Worm (Caenorhabditis elegans) whole organism, L1 larva: ENCODE results near the gene Y53F4B.26.
A peak's percentile ranks its signal among the peaks of the same experiment; 100 is the strongest.

Experiments
- C34B4.2 ChIP-seq: sonication (generic microtip); optimal IDR thresholded peaks from 2 replicates; lab custom pipeline; 2017; ENCODE audit warnings: mild to moderate bottlenecking, missing genetic modification characterization, missing compliant biosample characterization
- F16B12.6 ChIP-seq: fragments of 150-350 bp; optimal IDR thresholded peaks from 2 replicates; lab custom pipeline; 2014; ENCODE audit warnings: missing biosample characterization, missing genetic modification characterization
- Y116A8C.19 ChIP-seq: sonication (generic microtip); optimal IDR thresholded peaks from 2 replicates; lab custom pipeline; 2016; ENCODE audit warnings: missing compliant biosample characterization, missing genetic modification characterization, borderline replicate concordance
- aha-1 ChIP-seq: fragments of 150-350 bp; optimal IDR thresholded peaks from 2 replicates; lab custom pipeline; 2014; ENCODE audit warnings: missing biosample characterization, missing genetic modification characterization
- alr-1 ChIP-seq: fragments of 200-800 bp; sonication (Bioruptor generic); optimal IDR thresholded peaks from 2 replicates; lab custom pipeline; 2018; ENCODE audit warnings: borderline replicate concordance, mild to moderate bottlenecking, missing genetic modification characterization, missing compliant biosample characterization
- aly-2 ChIP-seq: fragments of 150-350 bp; optimal IDR thresholded peaks from 2 replicates; lab custom pipeline; 2014; ENCODE audit warnings: missing biosample characterization, missing genetic modification characterization
- ama-1 ChIP-seq: fragments of 150-350 bp; optimal IDR thresholded peaks from 2 replicates; lab custom pipeline; 2014
- blmp-1 ChIP-seq: fragments of 150-350 bp; optimal IDR thresholded peaks from 2 replicates; lab custom pipeline; 2014; ENCODE audit warnings: missing biosample characterization, missing genetic modification characterization
- ceh-88 ChIP-seq: fragments of 200-800 bp; sonication (Bioruptor generic); IDR thresholded peaks from 2 replicates; pipeline ENCODE4 v1.3.6; 2022; ENCODE audit warnings: missing genetic modification characterization, missing compliant biosample characterization
- ceh-90 ChIP-seq: sonication (generic microtip); optimal IDR thresholded peaks from 2 replicates; lab custom pipeline; 2016; ENCODE audit warnings: missing genetic modification characterization, missing compliant biosample characterization
- ces-1 ChIP-seq: fragments of 150-350 bp; optimal IDR thresholded peaks from 2 replicates; lab custom pipeline; 2014; ENCODE audit warnings: missing biosample characterization, missing genetic modification reagents, missing genetic modification characterization
- dpl-1 ChIP-seq, 3 experiments: fragments of 150-350 bp in 2 of 3; sonication (generic microtip) in 1 of 3; optimal IDR thresholded peaks; 2 replicates each; lab custom pipeline; 2014 to 2017; ENCODE audit warnings: missing biosample characterization in 3 of 3, missing genetic modification characterization in 3 of 3, missing genetic modification reagents in 3 of 3
- dsc-1 ChIP-seq: sonication (generic microtip); optimal IDR thresholded peaks from 2 replicates; lab custom pipeline; 2016; ENCODE audit warnings: mild to moderate bottlenecking, missing genetic modification characterization, missing compliant biosample characterization
- efl-1 ChIP-seq, 4 experiments: fragments of 150-350 bp; optimal IDR thresholded peaks in 3 of 4; peaks in 1 of 4; 1 replicate in 1 of 4; 2 replicates in 3 of 4; lab custom pipeline; 2014; ENCODE audit warnings: missing biosample characterization in 2 of 4, missing genetic modification characterization in 2 of 4, missing genetic modification reagents in 2 of 4
- elt-3 ChIP-seq, 6 experiments: fragments of 150-350 bp in 1 of 6; sonication (generic microtip); optimal IDR thresholded peaks; 2 replicates each; lab custom pipeline; 2017 to 2018; ENCODE audit warnings: missing biosample characterization in 6 of 6, missing genetic modification characterization in 6 of 6, inconsistent platforms in 1 of 6
- ets-5 ChIP-seq: fragments of 200-800 bp; sonication (Bioruptor generic); IDR thresholded peaks from 2 replicates; pipeline ENCODE4 v1.3.6; 2022; ENCODE audit warnings: missing genetic modification characterization, missing compliant biosample characterization
- fos-1 ChIP-seq: fragments of 150-350 bp; optimal IDR thresholded peaks from 2 replicates; lab custom pipeline; 2014; ENCODE audit warnings: missing biosample characterization, missing genetic modification characterization
- hlh-17 ChIP-seq: fragments of 200-800 bp; sonication (Bioruptor generic); optimal IDR thresholded peaks from 2 replicates; lab custom pipeline; 2018; ENCODE audit warnings: missing genetic modification characterization, mild to moderate bottlenecking, missing compliant biosample characterization, moderate library complexity, borderline replicate concordance
- lin-14 ChIP-seq: fragments of 200-800 bp; sonication (Bioruptor generic); optimal IDR thresholded peaks from 2 replicates; lab custom pipeline; 2018; ENCODE audit warnings: mild to moderate bottlenecking, missing genetic modification characterization, moderate library complexity, missing compliant biosample characterization
- lin-15B ChIP-seq: fragments of 150-350 bp; sonication (generic microtip); optimal IDR thresholded peaks from 3 replicates; lab custom pipeline; 2014; ENCODE audit warnings: missing biosample characterization, missing genetic modification characterization
- lir-3 ChIP-seq: sonication (generic microtip); optimal IDR thresholded peaks from 2 replicates; lab custom pipeline; 2016; ENCODE audit warnings: mild to moderate bottlenecking, missing genetic modification characterization, moderate library complexity, missing compliant biosample characterization; ENCODE audit not compliant: poor library complexity
- mab-9 ChIP-seq: fragments of 200-800 bp; sonication (Bioruptor generic); IDR thresholded peaks from 2 replicates; pipeline ENCODE4 v1.3.6; 2022; ENCODE audit warnings: missing genetic modification reagents, missing genetic modification characterization, missing compliant biosample characterization
- mep-1 ChIP-seq: fragments of 150-350 bp; optimal IDR thresholded peaks from 2 replicates; lab custom pipeline; 2014; ENCODE audit warnings: missing biosample characterization, missing genetic modification characterization
- nhr-28 ChIP-seq: fragments of 150-350 bp; optimal IDR thresholded peaks from 2 replicates; lab custom pipeline; 2014; ENCODE audit warnings: missing biosample characterization, missing genetic modification characterization
- nhr-47 ChIP-seq: sonication (generic microtip); optimal IDR thresholded peaks from 2 replicates; lab custom pipeline; 2016; ENCODE audit warnings: mild to moderate bottlenecking, missing genetic modification characterization, moderate library complexity, missing compliant biosample characterization
- nhr-76 ChIP-seq: sonication (generic microtip); optimal IDR thresholded peaks from 2 replicates; lab custom pipeline; 2017; ENCODE audit warnings: missing biosample characterization, missing genetic modification characterization
- nhr-85 ChIP-seq: sonication (generic microtip); peaks from one replicate; lab custom pipeline; 2016; ENCODE audit warnings: missing genetic modification characterization, inconsistent platforms, missing compliant biosample characterization
- pax-3 ChIP-seq: fragments of 200-800 bp; sonication (Bioruptor generic); optimal IDR thresholded peaks from 2 replicates; lab custom pipeline; 2018; ENCODE audit warnings: mild to moderate bottlenecking, missing genetic modification characterization, moderate library complexity, missing compliant biosample characterization
- skn-1 ChIP-seq: fragments of 150-350 bp; optimal IDR thresholded peaks from 2 replicates; lab custom pipeline; 2014; ENCODE audit warnings: missing biosample characterization, missing genetic modification characterization
- snpc-4 ChIP-seq: fragments of 150-350 bp; optimal IDR thresholded peaks from 2 replicates; lab custom pipeline; 2014; ENCODE audit warnings: missing biosample characterization, missing genetic modification characterization
- sox-4 ChIP-seq: sonication (generic microtip); optimal IDR thresholded peaks from 2 replicates; lab custom pipeline; 2016; ENCODE audit warnings: missing genetic modification characterization, missing compliant biosample characterization
- swsn-7 ChIP-seq: sonication (generic microtip); optimal IDR thresholded peaks from 2 replicates; lab custom pipeline; 2016; ENCODE audit warnings: missing genetic modification characterization, missing compliant biosample characterization
- tbx-2 ChIP-seq: sonication (generic microtip); optimal IDR thresholded peaks from 2 replicates; lab custom pipeline; 2016; ENCODE audit warnings: missing genetic modification characterization, missing compliant biosample characterization
- tlp-1 ChIP-seq: fragments of 150-350 bp; optimal IDR thresholded peaks from 2 replicates; lab custom pipeline; 2014; ENCODE audit warnings: missing biosample characterization, missing genetic modification characterization
- unc-130 ChIP-seq: fragments of 150-350 bp; optimal IDR thresholded peaks from 2 replicates; lab custom pipeline; 2017; ENCODE audit warnings: missing biosample characterization, missing genetic modification characterization, inconsistent platforms
- unc-62 ChIP-seq: fragments of 150-350 bp; optimal IDR thresholded peaks from 2 replicates; lab custom pipeline; 2014; ENCODE audit warnings: missing biosample characterization, missing genetic modification reagents, missing genetic modification characterization
- zip-4 ChIP-seq: fragments of 200-800 bp; sonication (Bioruptor generic); optimal IDR thresholded peaks from 2 replicates; lab custom pipeline; 2018; ENCODE audit warnings: mild to moderate bottlenecking, missing genetic modification characterization, moderate library complexity, missing compliant biosample characterization
- ztf-11 ChIP-seq, 2 experiments: sonication (generic microtip); optimal IDR thresholded peaks; 2 replicates each; lab custom pipeline; 2016 to 2017; ENCODE audit warnings: missing genetic modification characterization in 2 of 2, missing biosample characterization in 1 of 2, missing compliant biosample characterization in 1 of 2
- ztf-4 ChIP-seq: fragments of 150-350 bp; optimal IDR thresholded peaks from 2 replicates; lab custom pipeline; 2014; ENCODE audit warnings: missing biosample characterization, missing genetic modification characterization

The Y53F4B.26 gene

DNA sequence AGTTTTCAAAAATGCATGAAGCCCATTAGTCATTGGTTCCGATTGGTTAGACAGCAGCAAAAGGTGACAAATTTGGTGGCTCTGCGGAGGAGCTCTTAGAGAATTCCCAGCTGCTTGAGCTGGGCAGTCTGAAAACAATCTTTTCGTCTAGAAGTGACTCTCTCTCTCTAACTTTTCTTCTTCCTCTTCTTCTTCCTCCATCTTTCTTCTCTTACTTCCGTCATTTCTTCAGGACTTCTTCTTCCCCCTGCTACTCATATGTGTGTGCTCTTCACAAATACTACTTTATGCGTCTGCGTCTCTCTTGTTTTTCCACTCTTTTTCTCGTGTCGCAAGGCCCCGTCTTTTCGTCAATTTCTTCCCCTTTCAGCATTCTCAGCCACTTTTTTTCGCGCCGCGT is 49.2 kb upstream of the Y53F4B.26 start (continued):
- no peak for TF ChIP-seq tlp-1 (tag; lab: Kevin White, UChicago)
- no peak for TF ChIP-seq blmp-1 (tag; lab: Kevin White, UChicago)
- TF ChIP-seq lin-15B (tag; lab: Kevin White, UChicago), result no peak
- no peak for TF ChIP-seq ceh-88 (GFP tag; lab: Robert Waterston, UW)
- TF ChIP-seq sox-4 (tag; lab: Kevin White, UChicago), result no peak
- no peak for TF ChIP-seq unc-62
- peak; percentile 48 for TF ChIP-seq swsn-7 (tag; lab: Kevin White, UChicago)
- TF ChIP-seq ztf-4, result no peak
- TF ChIP-seq pax-3 (tag; lab: Kevin White, UChicago), result no peak
- TF ChIP-seq tbx-2 (tag; lab: Kevin White, UChicago), result no peak
- no peak for TF ChIP-seq ama-1
- no peak for TF ChIP-seq hlh-17 (GFP tag; lab: Kevin White, UChicago)
- TF ChIP-seq dpl-1 (GFP tag; optimal IDR thresholded peaks at IDR 0.05; lab: Kevin White, UChicago), result peak in 1 of 3 experiments; percentile 13
- TF ChIP-seq mep-1 (tag; lab: Kevin White, UChicago), result peak; percentile 28
- no peak for TF ChIP-seq elt-3 (tag; optimal IDR thresholded peaks at IDR 0.05; lab: Kevin White, UChicago)
- TF ChIP-seq zip-4, result no peak
- no peak for TF ChIP-seq aha-1 (tag; lab: Kevin White, UChicago)
- TF ChIP-seq unc-130, result no peak
- TF ChIP-seq efl-1 (optimal IDR thresholded peaks at IDR 0.05; lab: Kevin White, UChicago), result peak; percentile 35 to 41
- peak; percentile 14 to 84 for TF ChIP-seq efl-1 (GFP tag; optimal IDR thresholded peaks at IDR 0.05 in 1 of 2; lab: Kevin White, UChicago)
- TF ChIP-seq fos-1 (tag; lab: Kevin White, UChicago), result peak; percentile 12
- TF ChIP-seq skn-1 (tag; lab: Kevin White, UChicago), result no peak
- TF ChIP-seq F16B12.6 (tag; lab: Kevin White, UChicago), result no peak
- no peak for TF ChIP-seq snpc-4 (tag; lab: Kevin White, UChicago)
- no peak for TF ChIP-seq nhr-76
- TF ChIP-seq nhr-47 (tag; lab: Kevin White, UChicago), result peak; percentile 48
- no peak for TF ChIP-seq Y116A8C.19 (tag; lab: Kevin White, UChicago)
- no peak for TF ChIP-seq nhr-28 (tag; lab: Kevin White, UChicago)
- TF ChIP-seq mab-9 (GFP tag; lab: Robert Waterston, UW), result no peak
- TF ChIP-seq ceh-90 (tag; lab: Kevin White, UChicago), result no peak
- no peak for TF ChIP-seq ets-5
- TF ChIP-seq C34B4.2 (tag; lab: Kevin White, UChicago), result no peak
- TF ChIP-seq ces-1 (GFP tag; lab: Kevin White, UChicago), result no peak
- peak; percentile 13 for TF ChIP-seq dsc-1 (tag; lab: Kevin White, UChicago)
- no peak for TF ChIP-seq aly-2
- no peak for TF ChIP-seq nhr-85

ce11 chrII:15185289-15185688 is 44.5 kb upstream of the Y53F4B.26 start, which contains the start of gene gst-35:
TSS of gene gst-35 (minus strand) at chrII:15185389.
- TF ChIP-seq skn-1 (tag; lab: Kevin White, UChicago) (peak; percentile 49), nhr-28 (tag; lab: Kevin White, UChicago) (no peak)

DNA sequence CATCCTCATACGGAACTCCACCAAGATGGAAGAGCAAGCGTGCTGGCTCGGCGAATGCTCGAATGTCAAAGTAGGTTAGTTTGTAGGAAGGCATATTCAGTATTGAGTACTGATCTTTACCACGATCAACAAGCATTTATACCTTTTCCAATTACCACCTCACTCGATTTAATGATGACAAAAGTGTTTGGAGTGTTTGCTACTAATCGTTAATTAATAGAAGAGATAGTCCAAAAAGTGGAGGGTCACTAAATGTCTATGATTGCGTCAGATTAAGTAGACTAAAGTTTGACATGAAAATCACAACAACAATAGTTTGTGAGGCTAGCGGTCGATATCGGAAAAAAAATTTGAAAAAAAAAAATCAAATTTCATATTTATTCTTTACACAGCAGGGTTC is 42.4 kb upstream of the Y53F4B.26 start, which contains the start of gene gst-34:
TSS of gene gst-34 (minus strand) at position 101 of the 400 bp plus-strand sequence.
- TF ChIP-seq lin-14 (GFP tag; lab: Kevin White, UChicago) (no peak), lir-3 (tag; lab: Kevin White, UChicago) (no peak), alr-1 (tag; lab: Kevin White, UChicago) (no peak), snpc-4 (tag; lab: Kevin White, UChicago) (no peak), ztf-11 (tag; optimal IDR thresholded peaks at IDR 0.05; lab: Kevin White, UChicago) (no peak), swsn-7 (tag; lab: Kevin White, UChicago) (no peak), ets-5 (no peak), blmp-1 (tag; lab: Kevin White, UChicago) (peak; percentile 2), ama-1 (no peak), nhr-85 (peak; percentile 30)
